Fruit fly (Drosophila melanogaster) whole organism, embryonic: ENCODE measurements around the gene CG46311.

Experiments used
- CG34224 ChIP-seq: fragments of 200-800 bp; sonication (Bioruptor generic); IDR thresholded peaks from 3 replicates; pipeline ENCODE4 v1.3.6; 2022; ENCODE audit warnings: missing biosample characterization, missing genetic modification characterization; ENCODE audit not compliant: partially characterized antibody
- H15 ChIP-seq: fragments of 200-800 bp; sonication (Bioruptor generic); IDR thresholded peaks from 3 replicates; pipeline ENCODE4 v1.3.6; 2022; ENCODE audit warnings: missing biosample characterization, missing genetic modification characterization
- Hr39 ChIP-seq: fragments of >200 bp; optimal IDR thresholded peaks from 2 replicates; lab custom pipeline; 2017
- MBD-R2 ChIP-seq: fragments of 200-800 bp; sonication (Bioruptor generic); IDR thresholded peaks from 2 replicates; pipeline ENCODE4 v1.3.6; 2022; ENCODE audit warnings: missing biosample characterization, missing genetic modification characterization
- Mes4 ChIP-seq: fragments of 200-800 bp; sonication (Bioruptor generic); optimal IDR thresholded peaks from 2 replicates; lab custom pipeline; 2016; ENCODE audit warnings: missing biosample characterization, missing genetic modification characterization
- Sox102F ChIP-seq: fragments of 200-800 bp; sonication (Bioruptor generic); optimal IDR thresholded peaks from 2 replicates; lab custom pipeline; 2018; ENCODE audit warnings: missing biosample characterization, mild to moderate bottlenecking, missing genetic modification characterization, moderate library complexity
- btn ChIP-seq: fragments of 200-800 bp; sonication (Bioruptor generic); optimal IDR thresholded peaks from 2 replicates; lab custom pipeline; 2016; ENCODE audit warnings: missing biosample characterization, missing genetic modification characterization
- insv ChIP-seq, 2 experiments: fragments of 200-800 bp; sonication (Bioruptor generic); optimal IDR thresholded peaks; 3 replicates each; lab custom pipeline; 2016 to 2018; ENCODE audit warnings: missing biosample characterization in 2 of 2, missing genetic modification characterization in 2 of 2
- tgo ChIP-seq: fragments of 200-800 bp; sonication (Bioruptor generic); IDR thresholded peaks from 3 replicates; pipeline ENCODE4 v1.3.6; 2022; ENCODE audit warnings: missing biosample characterization, missing genetic modification characterization
- vnd ChIP-seq: fragments of 200-800 bp; sonication (Bioruptor generic); IDR thresholded peaks from 3 replicates; pipeline ENCODE4 v1.3.6; 2022; ENCODE audit warnings: missing biosample characterization, missing genetic modification characterization; ENCODE audit not compliant: partially characterized antibody
- zfh2 ChIP-seq: fragments of 200-800 bp; sonication (Bioruptor generic); optimal IDR thresholded peaks from 2 replicates; lab custom pipeline; 2016; ENCODE audit warnings: missing biosample characterization, missing genetic modification characterization

- TF ChIP-seq vnd (GFP tag; lab: Robert Waterston, UW): no peak
- TF ChIP-seq Hr39 (lab: Kevin White, UChicago): no peak
- no peak for TF ChIP-seq btn (GFP tag; lab: Kevin White, UChicago)
- TF ChIP-seq Sox102F (GFP tag; lab: Kevin White, UChicago): no peak
- no peak for TF ChIP-seq MBD-R2 (GFP tag; lab: Robert Waterston, UW)
- no peak for TF ChIP-seq H15 (GFP tag; lab: Robert Waterston, UW)
- TF ChIP-seq Mes4 (GFP tag; lab: Kevin White, UChicago): no peak
- no peak for TF ChIP-seq insv (GFP tag; optimal IDR thresholded peaks at IDR 0.05; lab: Kevin White, UChicago)
- TF ChIP-seq CG34224 (GFP tag; lab: Robert Waterston, UW): no peak
- TF ChIP-seq zfh2 (GFP tag; lab: Kevin White, UChicago): no peak
- TF ChIP-seq tgo (GFP tag; lab: Robert Waterston, UW): no peak
These were observed 21.5 kb upstream of the CG46311 start for dm6 chrX:13542084-13542483.
